1 fruit fly cellular context compared by ENCODE assay signal in the genomic region with DNA sequence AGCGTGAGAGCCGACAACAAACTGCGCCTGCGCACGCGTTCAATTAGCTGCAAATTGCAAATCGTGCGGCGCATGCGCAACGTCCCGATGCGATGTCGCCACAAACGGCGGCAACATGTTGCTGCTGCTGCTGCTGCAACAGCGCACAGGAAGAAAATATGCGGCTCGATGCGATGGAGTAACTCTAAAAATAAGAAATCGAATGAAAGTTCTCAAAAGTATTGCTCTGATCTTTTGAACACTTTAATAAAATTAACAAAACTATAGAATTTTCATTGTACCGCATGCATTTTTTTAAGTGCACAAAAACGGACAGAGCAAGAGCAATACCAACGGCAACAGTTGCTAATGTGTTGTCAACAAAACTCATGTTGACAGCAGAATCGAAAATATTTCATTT.
A peak's percentile ranks its signal among the peaks of the same experiment; 100 is the strongest.
TF ChIP-seq lines count a peak whose summit lies in the region.

No protein-coding gene starts in this region.

TF ChIP-seq in whole organism, embryonic, 481 proteins besides CTCF, POLR2A, EP300 and RAD21 (continued from another document):
- TF ChIP-seq CG6654 (GFP tag; optimal IDR thresholded peaks at IDR 0.05; lab: Kevin White, UChicago) (no peak), Atf6 (GFP tag; IDR thresholded peaks at IDR 0.05; lab: Robert Waterston, UW) (no peak), Nf-YB (GFP tag; optimal IDR thresholded peaks at IDR 0.05; lab: Kevin White, UChicago) (no peak), HLH3B (GFP tag; IDR thresholded peaks at IDR 0.05; lab: Robert Waterston, UW) (0 out of 2 replicates have a peak, but pooled peaks have one; percentile 15), CG4404 (GFP tag; IDR thresholded peaks at IDR 0.05; lab: Robert Waterston, UW) (peak; percentile 76), Sin3A (optimal IDR thresholded peaks at IDR 0.05; lab: Kevin White, UChicago) (no peak), Jarid2 (GFP tag; optimal IDR thresholded peaks at IDR 0.05; lab: Kevin White, UChicago) (no peak), aop (GFP tag; IDR thresholded peaks at IDR 0.05; lab: Robert Waterston, UW) (no peak), nom (GFP tag; optimal IDR thresholded peaks at IDR 0.05; lab: Kevin White, UChicago) (peak; percentile 21), CG9609 (GFP tag; optimal IDR thresholded peaks at IDR 0.05; lab: Kevin White, UChicago) (peak; percentile 14), ind (GFP tag; optimal IDR thresholded peaks at IDR 0.05; lab: Kevin White, UChicago) (no peak), CG34422 (GFP tag; IDR thresholded peaks at IDR 0.05; lab: Robert Waterston, UW) (0 out of 3 replicates have a peak, but pooled peaks have one; percentile 26), CG5953 (GFP tag; IDR thresholded peaks at IDR 0.05; lab: Robert Waterston, UW) (no peak), CG9817 (tag; optimal IDR thresholded peaks at IDR 0.05; lab: Kevin White, UChicago) (no peak), CG13624 (GFP tag; optimal IDR thresholded peaks at IDR 0.05; lab: Kevin White, UChicago) (no peak), CG31224 (GFP tag; IDR thresholded peaks at IDR 0.05; lab: Robert Waterston, UW) (no peak), klu (GFP tag; IDR thresholded peaks at IDR 0.05; lab: Robert Waterston, UW) (no peak), CG1603 (tag; optimal IDR thresholded peaks at IDR 0.05; lab: Kevin White, UChicago) (peak; percentile 59), CG9876 (GFP tag; optimal IDR thresholded peaks at IDR 0.05; lab: Kevin White, UChicago) (no peak), gcm2 (GFP tag; optimal IDR thresholded peaks at IDR 0.05; lab: Kevin White, UChicago) (no peak), CG2678 (tag; optimal IDR thresholded peaks at IDR 0.05; lab: Kevin White, UChicago) (no peak), Side (GFP tag; optimal IDR thresholded peaks at IDR 0.05; lab: Kevin White, UChicago) (no peak), Elba2 (GFP tag; optimal IDR thresholded peaks at IDR 0.05; lab: Kevin White, UChicago) (peak; percentile 11), dpn (GFP tag; optimal IDR thresholded peaks at IDR 0.05; lab: Kevin White, UChicago) (peak in 1 of 2 experiments; percentile 29), ken (GFP tag; IDR thresholded peaks at IDR 0.05; lab: Robert Waterston, UW) (0 out of 3 replicates have a peak, but pooled peaks have one; percentile 48), Optix (GFP tag; IDR thresholded peaks at IDR 0.05; lab: Robert Waterston, UW) (peak; percentile 56; the same call in 1 of the 3 replicates), CG2202 (tag; optimal IDR thresholded peaks at IDR 0.05; lab: Kevin White, UChicago) (peak; percentile 39), Sox102F (GFP tag; optimal IDR thresholded peaks at IDR 0.05; lab: Kevin White, UChicago) (peak; percentile 48), CG12155 (GFP tag; optimal IDR thresholded peaks at IDR 0.05; lab: Kevin White, UChicago) (no peak), CG11456 (GFP tag; IDR thresholded peaks at IDR 0.05; lab: Robert Waterston, UW) (no peak), jing (GFP tag; optimal IDR thresholded peaks at IDR 0.05; lab: Kevin White, UChicago) (no peak), peb (GFP tag; IDR thresholded peaks at IDR 0.05; lab: Robert Waterston, UW) (peak; percentile 71), CG15601 (tag; optimal IDR thresholded peaks at IDR 0.05; lab: Kevin White, UChicago) (peak; percentile 1), kay (GFP tag; optimal IDR thresholded peaks at IDR 0.05; lab: Kevin White, UChicago) (no peak), CG10431 (GFP tag; optimal IDR thresholded peaks at IDR 0.05; lab: Kevin White, UChicago) (no peak), cad (GFP tag; optimal IDR thresholded peaks at IDR 0.05; lab: Kevin White, UChicago) (no peak), Doc2 (GFP tag; IDR thresholded peaks at IDR 0.05; lab: Robert Waterston, UW) (no peak), CG17359 (tag; optimal IDR thresholded peaks at IDR 0.05; lab: Kevin White, UChicago) (no peak), CG14710 (tag; optimal IDR thresholded peaks at IDR 0.05; lab: Kevin White, UChicago) (peak; percentile 42), Trl (optimal IDR thresholded peaks at IDR 0.05; lab: Kevin White, UChicago) (no peak), Trl (GFP tag; optimal IDR thresholded peaks at IDR 0.05; lab: Kevin White, UChicago) (peak; percentile 13), CG1602 (GFP tag; optimal IDR thresholded peaks at IDR 0.05; lab: Kevin White, UChicago) (peak; percentile 29), CG12236 (GFP tag; optimal IDR thresholded peaks at IDR 0.05; lab: Kevin White, UChicago) (peak; percentile 11), CG10959 (GFP tag; IDR thresholded peaks at IDR 0.05; lab: Robert Waterston, UW) (peak; percentile 75), sob (GFP tag; IDR thresholded peaks at IDR 0.05; lab: Robert Waterston, UW) (no peak), gsb-n (tag; optimal IDR thresholded peaks at IDR 0.05; lab: Kevin White, UChicago) (peak; percentile 35), CG6683 (GFP tag; optimal IDR thresholded peaks at IDR 0.05; lab: Kevin White, UChicago) (no peak), Gsc (GFP tag; IDR thresholded peaks at IDR 0.05; lab: Robert Waterston, UW) (peak; percentile 41), CG6791 (GFP tag; IDR thresholded peaks at IDR 0.05; lab: Robert Waterston, UW; ENCODE audit: partially characterized antibody) (no peak), CG18262 (tag; optimal IDR thresholded peaks at IDR 0.05; lab: Kevin White, UChicago) (peak; percentile 60), psq (GFP tag; optimal IDR thresholded peaks at IDR 0.05; lab: Kevin White, UChicago) (no peak), Abd-B (GFP tag; optimal IDR thresholded peaks at IDR 0.05; lab: Kevin White, UChicago) (no peak), repo (GFP tag; optimal IDR thresholded peaks at IDR 0.05; lab: Kevin White, UChicago) (no peak), gcm (GFP tag; optimal IDR thresholded peaks at IDR 0.05; lab: Kevin White, UChicago) (no peak), tx (GFP tag; optimal IDR thresholded peaks at IDR 0.05; lab: Kevin White, UChicago) (no peak), CG9932 (GFP tag; IDR thresholded peaks at IDR 0.05; lab: Robert Waterston, UW) (no peak), oc (tag; optimal IDR thresholded peaks at IDR 0.05; lab: Kevin White, UChicago) (no peak), Med (GFP tag; lab: Kevin White, UChicago) (no peak), sisA (GFP tag; IDR thresholded peaks at IDR 0.05; lab: Robert Waterston, UW) (peak; percentile 51), D19A (tag; optimal IDR thresholded peaks at IDR 0.05; lab: Kevin White, UChicago) (no peak), ftz-f1 (GFP tag; optimal IDR thresholded peaks at IDR 0.05; lab: Kevin White, UChicago) (no peak), CG6175 (GFP tag; IDR thresholded peaks at IDR 0.05; lab: Robert Waterston, UW) (no peak), ato (GFP tag; IDR thresholded peaks at IDR 0.05; lab: Robert Waterston, UW; ENCODE audit: partially characterized antibody) (no peak), fd102C (GFP tag; optimal IDR thresholded peaks at IDR 0.05; lab: Kevin White, UChicago) (peak; percentile 22), CG13424 (tag; optimal IDR thresholded peaks at IDR 0.05; lab: Kevin White, UChicago) (no peak), crol (GFP tag; IDR thresholded peaks at IDR 0.05; lab: Robert Waterston, UW) (no peak), B-H2 (GFP tag; optimal IDR thresholded peaks at IDR 0.05; lab: Kevin White, UChicago) (no peak), chif (GFP tag; optimal IDR thresholded peaks at IDR 0.05; lab: Kevin White, UChicago) (peak; percentile 25 to 58), CG15479 (GFP tag; optimal IDR thresholded peaks at IDR 0.05; lab: Kevin White, UChicago) (peak; percentile 30), vvl (GFP tag; IDR thresholded peaks at IDR 0.05; lab: Robert Waterston, UW) (peak; percentile 27; the same call in 1 of the 2 replicates), NC2β (GFP tag; optimal IDR thresholded peaks at IDR 0.05; lab: Kevin White, UChicago) (peak; percentile 69), CG1529 (GFP tag; optimal IDR thresholded peaks at IDR 0.05; lab: Kevin White, UChicago) (peak; percentile 5), Ada2b (GFP tag; IDR thresholded peaks at IDR 0.05; lab: Robert Waterston, UW) (no peak), zen (tag; optimal IDR thresholded peaks at IDR 0.05; lab: Kevin White, UChicago) (peak; percentile 84), zfh1 (GFP tag; IDR thresholded peaks at IDR 0.05; lab: Robert Waterston, UW) (peak; percentile 73), E2f1 (GFP tag; IDR thresholded peaks at IDR 0.05; lab: Robert Waterston, UW) (no peak), fu2 (GFP tag; optimal IDR thresholded peaks at IDR 0.05; lab: Kevin White, UChicago) (no peak), E2f2 (GFP tag; IDR thresholded peaks at IDR 0.05; lab: Robert Waterston, UW) (peak; percentile 17; the same call in 1 of the 2 replicates), fd96Cb (tag; optimal IDR thresholded peaks at IDR 0.05; lab: Kevin White, UChicago) (peak; percentile 45), Hsf (GFP tag; optimal IDR thresholded peaks at IDR 0.05; lab: Kevin White, UChicago) (peak; percentile 42), bsh (GFP tag; optimal IDR thresholded peaks at IDR 0.05; lab: Kevin White, UChicago) (peak; percentile 60 to 64), Adf1 (GFP tag; IDR thresholded peaks at IDR 0.05; lab: Robert Waterston, UW) (no peak), CG18599 (GFP tag; optimal IDR thresholded peaks at IDR 0.05; lab: Kevin White, UChicago) (no peak), Dbx (GFP tag; IDR thresholded peaks at IDR 0.05; lab: Robert Waterston, UW) (no peak), esg (GFP tag; conservative IDR thresholded peaks at IDR 0.05; lab: Robert Waterston, UW) (0 out of 2 replicates have a peak, but pooled peaks have one; percentile 13), zfh2 (GFP tag; optimal IDR thresholded peaks at IDR 0.05; lab: Kevin White, UChicago) (no peak), Lim3 (GFP tag; IDR thresholded peaks at IDR 0.05; lab: Robert Waterston, UW) (no peak), CG14860 (GFP tag; IDR thresholded peaks at IDR 0.05; lab: Robert Waterston, UW; ENCODE audit: partially characterized antibody) (no peak), stc (GFP tag; IDR thresholded peaks at IDR 0.05; lab: Robert Waterston, UW) (no peak), Hr3 (GFP tag; optimal IDR thresholded peaks at IDR 0.05; lab: Kevin White, UChicago) (peak; percentile 12), pb (GFP tag; optimal IDR thresholded peaks at IDR 0.05; lab: Kevin White, UChicago) (no peak), danr (GFP tag; IDR thresholded peaks at IDR 0.05; lab: Robert Waterston, UW) (no peak), Oli (tag; optimal IDR thresholded peaks at IDR 0.05; lab: Kevin White, UChicago) (peak; percentile 0), CG10147 (GFP tag; optimal IDR thresholded peaks at IDR 0.05; lab: Kevin White, UChicago) (no peak), Nf-YA (GFP tag; IDR thresholded peaks at IDR 0.05; lab: Robert Waterston, UW) (0 out of 2 replicates have a peak, but pooled peaks have one; percentile 16), CG3726 (GFP tag; IDR thresholded peaks at IDR 0.05; lab: Robert Waterston, UW) (no peak), dan (GFP tag; IDR thresholded peaks at IDR 0.05; lab: Robert Waterston, UW) (peak; percentile 62; the same call in 1 of the 2 replicates), mld (GFP tag; IDR thresholded peaks at IDR 0.05; lab: Robert Waterston, UW; ENCODE audit: partially characterized antibody) (no peak), HmgD (GFP tag; optimal IDR thresholded peaks at IDR 0.05; lab: Kevin White, UChicago) (no peak), tap (tag; optimal IDR thresholded peaks at IDR 0.05; lab: Kevin White, UChicago) (no peak), CG10366 (GFP tag; IDR thresholded peaks at IDR 0.05; lab: Robert Waterston, UW) (peak; percentile 26; the same call in 1 of the 2 replicates), CG4360 (GFP tag; IDR thresholded peaks at IDR 0.05; lab: Robert Waterston, UW) (no peak), CG18476 (GFP tag; optimal IDR thresholded peaks at IDR 0.05; lab: Kevin White, UChicago) (no peak), row (GFP tag; IDR thresholded peaks at IDR 0.05; lab: Robert Waterston, UW) (peak; percentile 57; the same call in 2 of the 3 replicates), CG7839 (tag; optimal IDR thresholded peaks at IDR 0.05; lab: Kevin White, UChicago) (no peak), Spps (tag; optimal IDR thresholded peaks at IDR 0.05; lab: Kevin White, UChicago) (peak; percentile 46), ab (GFP tag; optimal IDR thresholded peaks at IDR 0.05; lab: Kevin White, UChicago) (no peak), onecut (GFP tag; IDR thresholded peaks at IDR 0.05; lab: Robert Waterston, UW) (no peak), lola (GFP tag; optimal IDR thresholded peaks at IDR 0.05; lab: Kevin White, UChicago) (peak in 1 of 3 experiments; percentile 56), CG11504 (tag; optimal IDR thresholded peaks at IDR 0.05; lab: Kevin White, UChicago) (peak; percentile 89), knrl (GFP tag; IDR thresholded peaks at IDR 0.05; lab: Robert Waterston, UW; ENCODE audit: partially characterized antibody) (no peak), CG4617 (GFP tag; optimal IDR thresholded peaks at IDR 0.05; lab: Kevin White, UChicago; ENCODE audit: borderline replicate concordance) (no peak), D19B (GFP tag; optimal IDR thresholded peaks at IDR 0.05; lab: Kevin White, UChicago) (no peak), Bdp1 (GFP tag; optimal IDR thresholded peaks at IDR 0.05; lab: Kevin White, UChicago) (peak; percentile 32), Chrac-16 (GFP tag; optimal IDR thresholded peaks at IDR 0.05; lab: Kevin White, UChicago) (peak; percentile 63), prd (optimal IDR thresholded peaks at IDR 0.05; lab: Kevin White, UChicago) (no peak), prd (GFP tag; IDR thresholded peaks at IDR 0.05; lab: Robert Waterston, UW) (peak; percentile 89), nmo (GFP tag; optimal IDR thresholded peaks at IDR 0.05; lab: Kevin White, UChicago) (peak; percentile 22), H15 (GFP tag; IDR thresholded peaks at IDR 0.05; lab: Robert Waterston, UW) (0 out of 3 replicates have a peak, but pooled peaks have one; percentile 33), CG42726 (GFP tag; IDR thresholded peaks at IDR 0.05; lab: Robert Waterston, UW; ENCODE audit: partially characterized antibody) (no peak), CG3838 (GFP tag; optimal IDR thresholded peaks at IDR 0.05; lab: Kevin White, UChicago) (no peak)
